Fruit fly (Drosophila melanogaster) whole organism, wandering third instar larva: ENCODE measurements around the gene Cdc37.

Source experiments
- Abd-B ChIP-seq: fragments of >200 bp; optimal IDR thresholded peaks from 2 replicates; lab custom pipeline; 2017; ENCODE audit warnings: missing biosample characterization, missing genetic modification characterization
- CG32264 ChIP-seq: fragments of 200-800 bp; sonication (Bioruptor generic); optimal IDR thresholded peaks from 2 replicates; lab custom pipeline; 2016; ENCODE audit warnings: missing biosample characterization, missing genetic modification characterization
- CG9705 ChIP-seq: fragments of 200-800 bp; sonication (Bioruptor generic); optimal IDR thresholded peaks from 2 replicates; lab custom pipeline; 2018; ENCODE audit warnings: missing biosample characterization, mild to moderate bottlenecking, missing genetic modification characterization
- CrebA ChIP-seq: fragments of 200-800 bp; sonication (Bioruptor generic); optimal IDR thresholded peaks from 2 replicates; lab custom pipeline; 2016; ENCODE audit warnings: missing biosample characterization, mild to moderate bottlenecking, missing genetic modification characterization, borderline replicate concordance
- Dfd ChIP-seq: fragments of >200 bp; optimal IDR thresholded peaks from 2 replicates; lab custom pipeline; 2017; ENCODE audit warnings: missing biosample characterization, missing genetic modification characterization
- Dif ChIP-seq: fragments of 200-275, 200-300 bp; sonication (Bioruptor generic); optimal IDR thresholded peaks from 2 replicates; lab custom pipeline; 2018; ENCODE audit warnings: missing biosample characterization, missing genetic modification characterization; ENCODE audit not compliant: partially characterized antibody
- GATAd ChIP-seq: sonication (Bioruptor generic); optimal IDR thresholded peaks from 2 replicates; lab custom pipeline; 2016; ENCODE audit warnings: missing biosample characterization, missing genetic modification characterization
- HLH106 ChIP-seq: fragments of 200-800 bp; optimal IDR thresholded peaks from 3 replicates; lab custom pipeline; 2019; ENCODE audit warnings: missing biosample characterization, mild to moderate bottlenecking, missing genetic modification characterization, moderate library complexity
- Hnf4 ChIP-seq: fragments of 200-800 bp; sonication (Bioruptor generic); optimal IDR thresholded peaks from 2 replicates; lab custom pipeline; 2016; ENCODE audit warnings: missing biosample characterization, mild to moderate bottlenecking, missing genetic modification characterization
- Hr78 ChIP-seq: fragments of >200 bp; optimal IDR thresholded peaks from 2 replicates; lab custom pipeline; 2017; ENCODE audit warnings: missing biosample characterization, missing genetic modification characterization
- Hr83 ChIP-seq: fragments of 200-300 bp; sonication (Bioruptor generic); optimal IDR thresholded peaks from 2 replicates; lab custom pipeline; 2016; ENCODE audit warnings: missing biosample characterization, mild to moderate bottlenecking, missing genetic modification characterization, moderate library complexity; ENCODE audit not compliant: poor library complexity, severe bottlenecking
- Jra ChIP-seq: sonication (Bioruptor generic); optimal IDR thresholded peaks from 2 replicates; lab custom pipeline; 2016; ENCODE audit warnings: missing biosample characterization, missing genetic modification characterization
- Mio ChIP-seq: sonication (Bioruptor generic); optimal IDR thresholded peaks from 2 replicates; lab custom pipeline; 2016; ENCODE audit warnings: missing biosample characterization, missing genetic modification characterization
- Myc ChIP-seq: fragments of >200 bp; optimal IDR thresholded peaks from 2 replicates; lab custom pipeline; 2017
- N ChIP-seq: fragments of >200 bp; optimal IDR thresholded peaks from 2 replicates; lab custom pipeline; 2018; ENCODE audit warnings: missing biosample characterization, missing external identifiers, missing genetic modification characterization
- OdsH ChIP-seq: fragments of 200-800 bp; sonication (Bioruptor generic); optimal IDR thresholded peaks from 2 replicates; lab custom pipeline; 2016; ENCODE audit warnings: missing biosample characterization, mild to moderate bottlenecking, missing genetic modification characterization
- Rel ChIP-seq, 2 experiments: fragments of 200-800 bp; sonication (Bioruptor generic) in 1 of 2; optimal IDR thresholded peaks; 2 replicates in 1 of 2; 3 replicates in 1 of 2; lab custom pipeline; 2016 to 2019; ENCODE audit warnings: mild to moderate bottlenecking in 2 of 2, missing biosample characterization in 2 of 2, missing genetic modification characterization in 2 of 2, moderate library complexity in 1 of 2
- Sp1 ChIP-seq: fragments of 200-800 bp; sonication (Bioruptor generic); optimal IDR thresholded peaks from 3 replicates; lab custom pipeline; 2019; ENCODE audit warnings: missing biosample characterization, mild to moderate bottlenecking, missing genetic modification characterization, moderate library complexity
- Vsx2 ChIP-seq: fragments of 200-300, 225-300 bp; sonication (Bioruptor generic); optimal IDR thresholded peaks from 2 replicates; lab custom pipeline; 2018; ENCODE audit warnings: missing biosample characterization, missing genetic modification characterization; ENCODE audit not compliant: partially characterized antibody
- br ChIP-seq: fragments of 200-800 bp; sonication (Bioruptor generic); optimal IDR thresholded peaks from 2 replicates; lab custom pipeline; 2016; ENCODE audit warnings: missing biosample characterization, missing genetic modification characterization
- brk ChIP-seq: fragments of 200-800 bp; sonication (Bioruptor generic); optimal IDR thresholded peaks from 2 replicates; lab custom pipeline; 2016; ENCODE audit warnings: missing biosample characterization, mild to moderate bottlenecking, missing genetic modification characterization
- dl ChIP-seq, 2 experiments: fragments of 175-275, 200-275 bp in 1 of 2; fragments of 200-275 bp in 1 of 2; sonication (Bioruptor generic); optimal IDR thresholded peaks; lab custom pipeline; 2018; ENCODE audit warnings: mild to moderate bottlenecking in 2 of 2, missing biosample characterization in 2 of 2, missing genetic modification characterization in 2 of 2, moderate library complexity in 2 of 2; ENCODE audit not compliant: partially characterized antibody in 2 of 2, insufficient read depth in 1 of 2
- dmrt93B ChIP-seq: fragments of 200-800 bp; sonication (Bioruptor generic); optimal IDR thresholded peaks from 2 replicates; lab custom pipeline; 2018; ENCODE audit warnings: missing biosample characterization, mild to moderate bottlenecking, missing genetic modification characterization
- dsf ChIP-seq: sonication (Bioruptor generic); optimal IDR thresholded peaks from 2 replicates; lab custom pipeline; 2016; ENCODE audit warnings: missing biosample characterization, missing genetic modification characterization, borderline replicate concordance
- ey ChIP-seq: fragments of 200-800 bp; sonication (Bioruptor generic); optimal IDR thresholded peaks from 2 replicates; lab custom pipeline; 2016; ENCODE audit warnings: missing biosample characterization, missing genetic modification characterization
- foxo ChIP-seq, 2 experiments: fragments of 200-800 bp; sonication (Bioruptor generic); optimal IDR thresholded peaks; 2 replicates in 1 of 2; 3 replicates in 1 of 2; lab custom pipeline; 2016 to 2017; ENCODE audit warnings: missing biosample characterization in 2 of 2, missing genetic modification characterization in 2 of 2
- fru ChIP-seq: fragments of 200-800 bp; sonication (Bioruptor generic); optimal IDR thresholded peaks from 3 replicates; lab custom pipeline; 2016; ENCODE audit warnings: missing biosample characterization, mild to moderate bottlenecking, missing genetic modification characterization
- h ChIP-seq: fragments of 200-800 bp; sonication (Bioruptor generic); optimal IDR thresholded peaks from 3 replicates; lab custom pipeline; 2016; ENCODE audit warnings: missing biosample characterization, mild to moderate bottlenecking, missing genetic modification characterization
- jim ChIP-seq: fragments of 175-275, 200-325 bp; sonication (Bioruptor generic); optimal IDR thresholded peaks from 2 replicates; lab custom pipeline; 2016; ENCODE audit warnings: missing biosample characterization, mild to moderate bottlenecking, missing genetic modification characterization
- lola ChIP-seq: fragments of >200 bp; optimal IDR thresholded peaks from 2 replicates; lab custom pipeline; 2017; ENCODE audit warnings: missing biosample characterization, missing genetic modification characterization
- pan ChIP-seq: fragments of >200 bp; optimal IDR thresholded peaks from 2 replicates; lab custom pipeline; 2017
- psq ChIP-seq: fragments of 200-800 bp; sonication (Bioruptor generic); optimal IDR thresholded peaks from 3 replicates; lab custom pipeline; 2017; ENCODE audit warnings: missing biosample characterization, mild to moderate bottlenecking, missing genetic modification characterization, moderate library complexity
- rgr ChIP-seq: fragments of 200-800 bp; sonication (Bioruptor generic); optimal IDR thresholded peaks from 3 replicates; lab custom pipeline; 2016; ENCODE audit warnings: missing biosample characterization, mild to moderate bottlenecking, missing genetic modification characterization
- sage ChIP-seq: fragments of 200-800 bp; sonication (Bioruptor generic); optimal IDR thresholded peaks from 2 replicates; lab custom pipeline; 2016; ENCODE audit warnings: missing biosample characterization, mild to moderate bottlenecking, missing genetic modification characterization
- sv ChIP-seq: fragments of 200-800 bp; sonication (Bioruptor generic); optimal IDR thresholded peaks from 3 replicates; lab custom pipeline; 2016; ENCODE audit warnings: missing biosample characterization, missing genetic modification characterization
- tai ChIP-seq: sonication (Bioruptor generic); optimal IDR thresholded peaks from 2 replicates; lab custom pipeline; 2016; ENCODE audit warnings: missing biosample characterization, missing genetic modification characterization
- usp ChIP-seq: fragments of >200 bp; optimal IDR thresholded peaks from 2 replicates; lab custom pipeline; 2017; ENCODE audit warnings: missing biosample characterization, missing genetic modification characterization
- woc ChIP-seq: sonication (Bioruptor generic); optimal IDR thresholded peaks from 2 replicates; lab custom pipeline; 2016; ENCODE audit warnings: missing biosample characterization, mild to moderate bottlenecking, missing genetic modification characterization

The Cdc37 gene

DNA sequence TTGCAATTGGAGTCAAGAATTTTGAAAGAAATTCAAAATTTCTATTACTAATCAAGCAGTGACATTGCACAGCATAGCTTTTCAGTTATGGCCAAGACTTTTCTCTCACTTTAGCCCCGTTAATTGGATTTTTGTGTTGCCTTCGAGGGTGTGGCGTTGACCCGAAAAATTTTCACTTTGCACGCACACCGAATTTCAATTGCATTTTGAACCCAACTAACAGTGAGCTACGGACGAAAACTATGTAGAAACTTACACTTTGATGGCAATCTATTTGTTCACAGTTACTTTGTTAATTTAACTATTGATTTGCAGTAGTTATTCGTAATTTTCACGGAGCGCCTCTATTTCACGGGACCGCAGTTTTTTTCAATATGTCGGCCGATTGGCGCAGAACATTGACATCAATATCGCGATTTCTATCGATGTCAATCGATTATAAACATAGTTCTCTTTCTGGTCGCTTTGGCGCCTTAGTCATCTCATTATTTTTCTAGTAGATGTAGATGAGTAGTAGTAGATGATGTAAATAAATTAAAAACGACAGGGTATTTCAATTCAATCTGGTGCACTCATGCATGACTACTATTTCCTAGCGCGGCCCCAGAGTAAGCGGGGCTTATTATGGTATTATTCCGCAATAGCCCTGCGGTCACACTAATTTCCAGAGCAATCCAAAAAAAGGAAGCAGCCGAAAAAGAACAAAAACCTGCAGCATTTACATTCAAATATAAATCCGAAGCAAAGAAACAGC lies at the start of gene Cdc37, which contains the start of the genes alpha-Spec and dlt:
Gene Cdc37, plus strand, starts transcription at position 450 of the 754 bp plus-strand sequence.
Gene alpha-Spec, minus strand, starts transcription at position 386 of the 754 bp plus-strand sequence.
Gene dlt, minus strand, starts transcription at position 386 of the 754 bp plus-strand sequence.
- TF ChIP-seq N (GFP tag; lab: Kevin White, UChicago): no peak
- no peak for TF ChIP-seq brk (GFP tag; lab: Kevin White, UChicago)
- TF ChIP-seq jim: no peak
- TF ChIP-seq pan (lab: Kevin White, UChicago): no peak
- TF ChIP-seq GATAd (GFP tag; lab: Kevin White, UChicago): no peak
- no peak for TF ChIP-seq Rel (GFP tag; optimal IDR thresholded peaks at IDR 0.05; lab: Kevin White, UChicago)
- TF ChIP-seq Rel (tag; optimal IDR thresholded peaks at IDR 0.05; lab: Kevin White, UChicago): peak; percentile 53
- no peak for TF ChIP-seq Myc (lab: Kevin White, UChicago)
- TF ChIP-seq CrebA (GFP tag; lab: Kevin White, UChicago): no peak
- TF ChIP-seq rgr (GFP tag; lab: Kevin White, UChicago): peak; percentile 20
- TF ChIP-seq Jra (GFP tag; lab: Kevin White, UChicago): no peak
- no peak for TF ChIP-seq dl (GFP tag; optimal IDR thresholded peaks at IDR 0.05; lab: Kevin White, UChicago; ENCODE audit: insufficient read depth in 1 of 2, partially characterized antibody in 2 of 2)
- TF ChIP-seq tai: no peak
- TF ChIP-seq lola: no peak
- TF ChIP-seq sv (GFP tag; lab: Kevin White, UChicago): no peak
- TF ChIP-seq dmrt93B (GFP tag; lab: Kevin White, UChicago): no peak
- TF ChIP-seq Sp1: peak; percentile 21
- TF ChIP-seq Hnf4: no peak
- TF ChIP-seq CG9705: peak; percentile 44
- peak; percentile 35 for TF ChIP-seq br (GFP tag; lab: Kevin White, UChicago)
- TF ChIP-seq sage (GFP tag; lab: Kevin White, UChicago): no peak
- TF ChIP-seq psq (GFP tag; lab: Kevin White, UChicago): peak; percentile 2
- no peak for TF ChIP-seq usp (GFP tag; lab: Kevin White, UChicago)
- TF ChIP-seq fru (GFP tag; lab: Kevin White, UChicago): no peak
- peak; percentile 31 for TF ChIP-seq OdsH (GFP tag; lab: Kevin White, UChicago)
- no peak for TF ChIP-seq Vsx2 (GFP tag; lab: Kevin White, UChicago)
- peak; percentile 44 for TF ChIP-seq HLH106 (tag; lab: Kevin White, UChicago)
- no peak for TF ChIP-seq foxo (GFP tag; optimal IDR thresholded peaks at IDR 0.05; lab: Kevin White, UChicago)
- TF ChIP-seq ey (GFP tag; lab: Kevin White, UChicago): no peak
- no peak for TF ChIP-seq Hr83
- TF ChIP-seq Hr78 (GFP tag; lab: Kevin White, UChicago): no peak
- no peak for TF ChIP-seq Dif (GFP tag; lab: Kevin White, UChicago)
- no peak for TF ChIP-seq Dfd (GFP tag; lab: Kevin White, UChicago)
- no peak for TF ChIP-seq Mio (GFP tag; lab: Kevin White, UChicago)
- TF ChIP-seq Abd-B (GFP tag; lab: Kevin White, UChicago): no peak
- TF ChIP-seq woc (GFP tag; lab: Kevin White, UChicago): no peak
- TF ChIP-seq h (GFP tag; lab: Kevin White, UChicago): no peak
- TF ChIP-seq CG32264 (GFP tag; lab: Kevin White, UChicago): no peak
- TF ChIP-seq dsf: no peak
- TF ChIP-seq, all 38 proteins: peak for 8

dm6 chr3L:1745432-1745831 lies 49.8 kb upstream of the Cdc37 start:
- no peak for TF ChIP-seq Sp1
